Worm (Caenorhabditis elegans): ENCODE data around the gene pap-2.

DNA sequence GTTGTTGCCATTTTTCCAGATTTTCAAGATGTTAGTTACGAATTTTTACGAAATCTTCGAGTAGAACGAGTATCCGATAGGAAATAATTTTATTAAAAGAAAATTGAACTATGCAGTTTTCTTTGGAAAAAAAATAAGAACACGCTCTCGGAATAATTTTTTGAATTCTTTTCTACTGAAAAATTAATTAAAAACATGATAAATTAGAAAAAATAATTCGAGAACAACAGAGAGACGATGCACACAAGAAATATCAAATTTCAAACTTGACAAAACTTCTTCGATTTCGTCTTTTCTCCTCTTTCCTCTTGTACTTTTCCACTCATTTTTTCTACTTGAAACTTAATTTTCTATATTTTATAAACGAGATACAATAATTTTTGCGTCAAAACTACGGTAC, 49.3 kb downstream of the pap-2 start, which contains the start of gene F35H8.4:
- TF ChIP-seq flt-1 (GFP tag; IDR thresholded peaks at IDR 0.05) (no peak), cog-1 (tag; optimal IDR thresholded peaks at IDR 0.05) (no peak), T22C8.4 (GFP tag; IDR thresholded peaks at IDR 0.05) (no peak)

Measured in whole organism, midembryonic.